Worm (Caenorhabditis elegans): ENCODE measurements around the gene C23H4.6.

- TF ChIP-seq med-1 (GFP tag; optimal IDR thresholded peaks at IDR 0.05; ENCODE audit: insufficient read depth) = no peak
- no peak for TF ChIP-seq ref-1 (GFP tag; conservative IDR thresholded peaks at IDR 0.05)
- TF ChIP-seq klf-2 (GFP tag; conservative IDR thresholded peaks at IDR 0.05) = no peak
- TF ChIP-seq ztf-29 (GFP tag; IDR thresholded peaks at IDR 0.05) = no peak
Observed at ce11 chrX:12201840-12202239, 33.6 kb upstream of the C23H4.6 start.
